Worm (Caenorhabditis elegans) whole organism, early embryonic: Measurements from ENCODE around the gene D1053.4.

Source experiments
- B0310.2 ChIP-seq: sonication (generic microtip); optimal IDR thresholded peaks from 2 replicates; lab custom pipeline; 2016; ENCODE audit warnings: mild to moderate bottlenecking, missing genetic modification characterization, missing compliant biosample characterization
- F13C5.2 ChIP-seq: sonication (generic microtip); optimal IDR thresholded peaks from 2 replicates; lab custom pipeline; 2017; ENCODE audit warnings: mild to moderate bottlenecking, missing genetic modification characterization, inconsistent platforms, missing compliant biosample characterization
- aly-1 ChIP-seq: sonication (generic microtip); optimal IDR thresholded peaks from 2 replicates; lab custom pipeline; 2016; ENCODE audit warnings: missing genetic modification characterization, missing compliant biosample characterization
- ama-1 ChIP-seq: fragments of 150-350 bp; optimal IDR thresholded peaks from 2 replicates; lab custom pipeline; 2014
- ceh-13 ChIP-seq: fragments of 200-800 bp; sonication (Bioruptor generic); optimal IDR thresholded peaks from 2 replicates; lab custom pipeline; 2018; ENCODE audit warnings: mild to moderate bottlenecking, missing genetic modification characterization, missing compliant biosample characterization
- ceh-36 ChIP-seq: sonication (generic microtip); optimal IDR thresholded peaks from 2 replicates; lab custom pipeline; 2016; ENCODE audit warnings: missing genetic modification characterization, inconsistent platforms, missing compliant biosample characterization
- ets-7 ChIP-seq: sonication (generic microtip); optimal IDR thresholded peaks from 2 replicates; lab custom pipeline; 2016; ENCODE audit warnings: missing genotype, missing genetic modification characterization, missing compliant biosample characterization
- flt-1 ChIP-seq: fragments of 200-800 bp; sonication (Bioruptor generic); IDR thresholded peaks from 2 replicates; pipeline ENCODE4 v1.3.6; 2022; ENCODE audit warnings: missing genetic modification characterization, missing compliant biosample characterization
- hmbx-1 ChIP-seq: sonication (generic microtip); optimal IDR thresholded peaks from 2 replicates; lab custom pipeline; 2016; ENCODE audit warnings: mild to moderate bottlenecking, missing genetic modification characterization, missing compliant biosample characterization
- hmg-4 ChIP-seq: fragments of 200-800 bp; sonication (Bioruptor generic); optimal IDR thresholded peaks from 2 replicates; lab custom pipeline; 2018; ENCODE audit warnings: mild to moderate bottlenecking, missing genetic modification characterization, missing compliant biosample characterization
- hnd-1 ChIP-seq: sonication (generic microtip); optimal IDR thresholded peaks from 2 replicates; lab custom pipeline; 2016; ENCODE audit warnings: missing genetic modification characterization, missing compliant biosample characterization
- pes-1 ChIP-seq: fragments of 200-800 bp; sonication (Bioruptor generic); IDR thresholded peaks from 2 replicates; pipeline ENCODE4 v1.3.6; 2022; ENCODE audit warnings: missing genetic modification reagents, missing genetic modification characterization, missing compliant biosample characterization
- scrt-1 ChIP-seq: fragments of 200-800 bp; sonication (Bioruptor generic); IDR thresholded peaks from 2 replicates; pipeline ENCODE4 v1.3.6; 2022; ENCODE audit warnings: missing genetic modification characterization, missing compliant biosample characterization
- sea-1 ChIP-seq: fragments of 200-800 bp; sonication (Bioruptor generic); conservative IDR thresholded peaks from 2 replicates; pipeline ENCODE4 v1.3.6; 2022; ENCODE audit warnings: missing genetic modification characterization, missing compliant biosample characterization
- tbx-11 ChIP-seq: fragments of 200-800 bp; sonication (Bioruptor generic); IDR thresholded peaks from 2 replicates; pipeline ENCODE4 v1.3.6; 2022; ENCODE audit warnings: missing genetic modification characterization, missing compliant biosample characterization
- tbx-37 ChIP-seq: fragments of 200-800 bp; sonication (Bioruptor generic); conservative IDR thresholded peaks from 2 replicates; pipeline ENCODE4 v1.3.6; 2022; ENCODE audit warnings: missing genetic modification reagents, missing genetic modification characterization, missing compliant biosample characterization
- tra-4 ChIP-seq: sonication (generic microtip); optimal IDR thresholded peaks from 2 replicates; lab custom pipeline; 2017; ENCODE audit warnings: missing genetic modification characterization, missing compliant biosample characterization

Gene D1053.4

ce11 chrX:11711437-11712080 is 12.0 kb downstream of the D1053.4 start:
- TF ChIP-seq ceh-36 (tag; lab: Kevin White, UChicago) (no peak), F13C5.2 (tag; lab: Kevin White, UChicago) (no peak), ceh-13 (GFP tag; lab: Kevin White, UChicago) (no peak), B0310.2 (no peak), aly-1 (tag; lab: Kevin White, UChicago) (no peak), hnd-1 (no peak), tbx-37 (GFP tag; lab: Robert Waterston, UW) (no peak), ets-7 (tag; lab: Kevin White, UChicago) (no peak), scrt-1 (GFP tag; lab: Robert Waterston, UW) (no peak), flt-1 (GFP tag; lab: Robert Waterston, UW) (no peak)

- TF ChIP-seq tbx-37 (GFP tag; lab: Robert Waterston, UW) (no peak), tbx-11 (GFP tag; lab: Robert Waterston, UW) (no peak)
These were observed 13.4 kb downstream of the D1053.4 start, which contains the start of gene C44C10.11 for ce11 chrX:11710229-11710628. Gene C44C10.11 (minus strand): TSS chrX:11710343.

- TF ChIP-seq tra-4 (tag; lab: Kevin White, UChicago) (no peak), sea-1 (GFP tag; lab: Robert Waterston, UW) (no peak), tbx-37 (GFP tag; lab: Robert Waterston, UW) (no peak), ceh-36 (tag; lab: Kevin White, UChicago) (no peak), hmg-4 (GFP tag; lab: Kevin White, UChicago) (no peak), F13C5.2 (tag; lab: Kevin White, UChicago) (no peak), ets-7 (tag; lab: Kevin White, UChicago) (no peak), ceh-13 (GFP tag; lab: Kevin White, UChicago) (no peak)
These were observed 21.4 kb downstream of the D1053.4 start, which contains the start of gene C44C10.3 for ce11 chrX:11702236-11702635. Gene C44C10.3 (plus strand): TSS chrX:11702536.

ce11 chrX:11700263-11700662 is 23.3 kb downstream of the D1053.4 start, which contains the start of gene C44C10.15:
Gene C44C10.15 (minus strand): TSS chrX:11700363.
- TF ChIP-seq ceh-13 (GFP tag; lab: Kevin White, UChicago) (no peak), hnd-1 (no peak), scrt-1 (GFP tag; lab: Robert Waterston, UW) (no peak), ceh-36 (tag; lab: Kevin White, UChicago) (no peak), tbx-11 (GFP tag; lab: Robert Waterston, UW) (no peak), tra-4 (tag; lab: Kevin White, UChicago) (no peak), aly-1 (tag; lab: Kevin White, UChicago) (no peak), F13C5.2 (tag; lab: Kevin White, UChicago) (no peak), sea-1 (GFP tag; lab: Robert Waterston, UW) (no peak), ets-7 (tag; lab: Kevin White, UChicago) (no peak), hmg-4 (GFP tag; lab: Kevin White, UChicago) (no peak), B0310.2 (no peak), ama-1 (lab: Kevin White, UChicago) (no peak), flt-1 (GFP tag; lab: Robert Waterston, UW) (no peak), tbx-37 (GFP tag; lab: Robert Waterston, UW) (no peak), hmbx-1 (tag; lab: Kevin White, UChicago) (no peak)

ce11 chrX:11696696-11697095 is 26.9 kb downstream of the D1053.4 start, which contains the start of gene C44C10.12:
Gene C44C10.12 (plus strand): TSS chrX:11696996.
- TF ChIP-seq hnd-1 (no peak), pes-1 (GFP tag; lab: Robert Waterston, UW) (no peak), F13C5.2 (tag; lab: Kevin White, UChicago) (no peak), ama-1 (lab: Kevin White, UChicago) (no peak), aly-1 (tag; lab: Kevin White, UChicago) (no peak), hmbx-1 (tag; lab: Kevin White, UChicago) (no peak), tbx-37 (GFP tag; lab: Robert Waterston, UW) (no peak), tbx-11 (GFP tag; lab: Robert Waterston, UW) (no peak), hmg-4 (GFP tag; lab: Kevin White, UChicago) (no peak), scrt-1 (GFP tag; lab: Robert Waterston, UW) (no peak), sea-1 (GFP tag; lab: Robert Waterston, UW) (no peak), tra-4 (tag; lab: Kevin White, UChicago) (no peak), ceh-13 (GFP tag; lab: Kevin White, UChicago) (no peak), ets-7 (tag; lab: Kevin White, UChicago) (no peak), B0310.2 (no peak), ceh-36 (tag; lab: Kevin White, UChicago) (no peak), flt-1 (GFP tag; lab: Robert Waterston, UW) (no peak)

ce11 chrX:11693092-11693491 is 30.5 kb downstream of the D1053.4 start, which contains the start of gene smcl-1:
Gene smcl-1 (plus strand): TSS chrX:11693464.
- TF ChIP-seq tbx-37 (GFP tag; lab: Robert Waterston, UW) (0 out of 2 replicates have a peak, but pooled peaks have one; percentile 41), sea-1 (GFP tag; lab: Robert Waterston, UW) (no peak)

ce11 chrX:11690014-11690591 is 33.5 kb downstream of the D1053.4 start, which contains the start of the genes C44C10.10 and C44C10.5:
Gene C44C10.10 (plus strand): TSS chrX:11690314.
Gene C44C10.5 (plus strand): TSS chrX:11690541.
- TF ChIP-seq flt-1 (GFP tag; lab: Robert Waterston, UW), result no peak
- TF ChIP-seq ets-7 (tag; lab: Kevin White, UChicago), result no peak
- TF ChIP-seq ceh-13 (GFP tag; lab: Kevin White, UChicago), result no peak
- no peak for TF ChIP-seq ceh-36 (tag; lab: Kevin White, UChicago)
- TF ChIP-seq B0310.2, result no peak
- no peak for TF ChIP-seq hnd-1
- TF ChIP-seq tbx-37 (GFP tag; lab: Robert Waterston, UW), result no peak
- no peak for TF ChIP-seq tra-4 (tag; lab: Kevin White, UChicago)
- TF ChIP-seq tbx-11 (GFP tag; lab: Robert Waterston, UW), result no peak
- TF ChIP-seq pes-1 (GFP tag; lab: Robert Waterston, UW), result no peak
- TF ChIP-seq F13C5.2 (tag; lab: Kevin White, UChicago), result no peak
